Fruit fly (Drosophila melanogaster) whole organism, prepupa: ENCODE results near the gene alpha-PheRS.

Experiments used
- CG10669 ChIP-seq: fragments of 200-800 bp; sonication (Bioruptor generic); optimal IDR thresholded peaks from 3 replicates; lab custom pipeline; 2018; ENCODE audit warnings: missing biosample characterization, mild to moderate bottlenecking, missing genetic modification characterization, moderate library complexity
- CG11294 ChIP-seq: fragments of 200-800 bp; sonication (Bioruptor generic); IDR thresholded peaks from 2 replicates; pipeline ENCODE4 v1.3.6; 2022; ENCODE audit warnings: missing biosample characterization, missing genetic modification characterization
- CG11902 ChIP-seq: fragments of 200-800 bp; sonication (Bioruptor generic); optimal IDR thresholded peaks from 3 replicates; lab custom pipeline; 2016; ENCODE audit warnings: missing biosample characterization, missing genetic modification characterization
- CG15336 ChIP-seq: fragments of 200-800 bp; sonication (Bioruptor generic); IDR thresholded peaks from 2 replicates; pipeline ENCODE4 v1.3.6; 2022; ENCODE audit warnings: missing biosample characterization, missing genetic modification characterization
- CG1621 ChIP-seq: fragments of 200-800 bp; sonication (Bioruptor generic); optimal IDR thresholded peaks from 3 replicates; lab custom pipeline; 2018; ENCODE audit warnings: missing biosample characterization, mild to moderate bottlenecking, missing genetic modification characterization
- CG16779 ChIP-seq: fragments of 200-800 bp; sonication (Bioruptor generic); optimal IDR thresholded peaks from 3 replicates; lab custom pipeline; 2017; ENCODE audit warnings: missing biosample characterization, mild to moderate bottlenecking, missing genetic modification characterization
- CG3032 ChIP-seq: fragments of 200-800 bp; optimal IDR thresholded peaks from 2 replicates; lab custom pipeline; 2019; ENCODE audit warnings: missing biosample characterization, mild to moderate bottlenecking, missing genetic modification characterization, moderate library complexity
- CG31627 ChIP-seq: fragments of 200-800 bp; sonication (Bioruptor generic); optimal IDR thresholded peaks from 3 replicates; lab custom pipeline; 2016; ENCODE audit warnings: missing biosample characterization, missing genetic modification characterization
- CG32006 ChIP-seq: fragments of 200-800 bp; sonication (Bioruptor generic); optimal IDR thresholded peaks from 3 replicates; lab custom pipeline; 2017; ENCODE audit warnings: missing biosample characterization, mild to moderate bottlenecking, missing genetic modification characterization
- CG34406 ChIP-seq: fragments of 200-800 bp; sonication (Bioruptor generic); optimal IDR thresholded peaks from 3 replicates; lab custom pipeline; 2016; ENCODE audit warnings: missing biosample characterization, missing genetic modification characterization
- CG3919 ChIP-seq: fragments of 200-800 bp; sonication (Bioruptor generic); optimal IDR thresholded peaks from 3 replicates; lab custom pipeline; 2016; ENCODE audit warnings: missing biosample characterization, missing genetic modification characterization
- CG6163 ChIP-seq: fragments of 200-800 bp; sonication (Bioruptor generic); IDR thresholded peaks from 3 replicates; pipeline ENCODE4 v1.3.6; 2022; ENCODE audit warnings: missing biosample characterization, missing genetic modification characterization
- CG6276 ChIP-seq: fragments of 200-800 bp; sonication (Bioruptor generic); optimal IDR thresholded peaks from 2 replicates; lab custom pipeline; 2017; ENCODE audit warnings: missing biosample characterization, mild to moderate bottlenecking, missing genetic modification characterization
- CG6792 ChIP-seq: fragments of 200-800 bp; sonication (Bioruptor generic); optimal IDR thresholded peaks from 3 replicates; lab custom pipeline; 2016; ENCODE audit warnings: missing biosample characterization, missing genetic modification characterization
- CG6854 ChIP-seq: fragments of 200-800 bp; sonication (Bioruptor generic); optimal IDR thresholded peaks from 2 replicates; lab custom pipeline; 2017; ENCODE audit warnings: missing biosample characterization, mild to moderate bottlenecking, missing genetic modification characterization
- CG7368 ChIP-seq: fragments of 200-800 bp; sonication (Bioruptor generic); optimal IDR thresholded peaks from 3 replicates; lab custom pipeline; 2016; ENCODE audit warnings: missing biosample characterization, missing genetic modification characterization
- CG8119 ChIP-seq: fragments of 200-800 bp; sonication (Bioruptor generic); IDR thresholded peaks from 3 replicates; pipeline ENCODE4 v1.3.6; 2022; ENCODE audit warnings: missing biosample characterization, missing genetic modification characterization
- Eip78C ChIP-seq: fragments of 200-800 bp; sonication (Bioruptor generic); peaks from one replicate; lab custom pipeline; 2016; ENCODE audit warnings: missing biosample characterization, missing genetic modification characterization
- Eip93F ChIP-seq: fragments of 200-800 bp; sonication (Bioruptor generic); optimal IDR thresholded peaks from 2 replicates; lab custom pipeline; 2016; ENCODE audit warnings: missing biosample characterization, mild to moderate bottlenecking, missing genetic modification characterization
- Ets21C ChIP-seq: fragments of 200-800 bp; sonication (Bioruptor generic); optimal IDR thresholded peaks from 3 replicates; lab custom pipeline; 2016; ENCODE audit warnings: missing biosample characterization, missing genetic modification characterization
- Ets96B ChIP-seq: fragments of 200-800 bp; optimal IDR thresholded peaks from 2 replicates; lab custom pipeline; 2019; ENCODE audit warnings: missing biosample characterization, mild to moderate bottlenecking, missing genetic modification characterization, moderate library complexity
- Gug ChIP-seq: fragments of 200-800 bp; sonication (Bioruptor generic); IDR thresholded peaks from 2 replicates; pipeline ENCODE4 v1.3.6; 2022; ENCODE audit warnings: missing biosample characterization, missing genetic modification characterization
- Hr38 ChIP-seq: sonication (Bioruptor generic); optimal IDR thresholded peaks from 2 replicates; lab custom pipeline; 2016; ENCODE audit warnings: missing biosample characterization, missing genetic modification characterization
- Lpt ChIP-seq: fragments of 200-800 bp; sonication (Bioruptor generic); optimal IDR thresholded peaks from 3 replicates; lab custom pipeline; 2016; ENCODE audit warnings: missing biosample characterization, missing genetic modification characterization
- Met ChIP-seq: fragments of 200-800 bp; sonication (Bioruptor generic); optimal IDR thresholded peaks from 3 replicates; lab custom pipeline; 2016; ENCODE audit warnings: missing biosample characterization, missing genetic modification characterization
- OdsH ChIP-seq: fragments of 200-800 bp; sonication (Bioruptor generic); optimal IDR thresholded peaks from 3 replicates; lab custom pipeline; 2016; ENCODE audit warnings: missing biosample characterization, missing genetic modification characterization
- Smox ChIP-seq: fragments of 200-800 bp; sonication (Bioruptor generic); optimal IDR thresholded peaks from 3 replicates; lab custom pipeline; 2016; ENCODE audit warnings: missing biosample characterization, missing genetic modification characterization
- Sox102F ChIP-seq: fragments of 200-800 bp; sonication (Bioruptor generic); optimal IDR thresholded peaks from 2 replicates; lab custom pipeline; 2016; ENCODE audit warnings: missing biosample characterization, mild to moderate bottlenecking, missing genetic modification characterization
- Sox14 ChIP-seq: fragments of 200-800 bp; sonication (Bioruptor generic); optimal IDR thresholded peaks from 3 replicates; lab custom pipeline; 2016; ENCODE audit warnings: missing biosample characterization, missing genetic modification characterization
- acj6 ChIP-seq: fragments of 200-800 bp; sonication (Bioruptor generic); optimal IDR thresholded peaks from 3 replicates; lab custom pipeline; 2016; ENCODE audit warnings: missing biosample characterization, missing genetic modification characterization
- dac ChIP-seq: fragments of 200-800 bp; sonication (Bioruptor generic); optimal IDR thresholded peaks from 2 replicates; lab custom pipeline; 2017; ENCODE audit warnings: missing biosample characterization, mild to moderate bottlenecking, missing genetic modification characterization
- dsx ChIP-seq: fragments of 200-800 bp; optimal IDR thresholded peaks from 3 replicates; lab custom pipeline; 2019; ENCODE audit warnings: missing biosample characterization, mild to moderate bottlenecking, missing genetic modification characterization, moderate library complexity; ENCODE audit not compliant: poor library complexity, severe bottlenecking
- eg ChIP-seq: fragments of 200-800 bp; sonication (Bioruptor generic); IDR thresholded peaks from 3 replicates; pipeline ENCODE4 v1.3.6; 2022; ENCODE audit warnings: missing biosample characterization, missing genetic modification characterization
- esn ChIP-seq: fragments of 200-800 bp; sonication (Bioruptor generic); optimal IDR thresholded peaks from 2 replicates; lab custom pipeline; 2016; ENCODE audit warnings: missing biosample characterization, mild to moderate bottlenecking, missing genetic modification characterization, moderate library complexity
- fd85E ChIP-seq: fragments of 200-800 bp; sonication (Bioruptor generic); optimal IDR thresholded peaks from 3 replicates; lab custom pipeline; 2016; ENCODE audit warnings: missing biosample characterization, missing genetic modification characterization
- lz ChIP-seq: fragments of 200-800 bp; sonication (Bioruptor generic); optimal IDR thresholded peaks from 3 replicates; lab custom pipeline; 2016; ENCODE audit warnings: missing biosample characterization, missing genetic modification characterization
- net ChIP-seq: fragments of 200-800 bp; sonication (Bioruptor generic); optimal IDR thresholded peaks from 3 replicates; lab custom pipeline; 2016; ENCODE audit warnings: missing biosample characterization, missing genetic modification characterization
- pdm3 ChIP-seq: fragments of 200-800 bp; sonication (Bioruptor generic); optimal IDR thresholded peaks from 3 replicates; lab custom pipeline; 2016; ENCODE audit warnings: missing biosample characterization, missing genetic modification characterization
- salr ChIP-seq, 2 experiments: fragments of 200-800 bp; sonication (Bioruptor generic); optimal IDR thresholded peaks; 3 replicates each; lab custom pipeline; 2016 to 2018; ENCODE audit warnings: missing biosample characterization in 2 of 2, missing genetic modification characterization in 2 of 2, mild to moderate bottlenecking in 1 of 2
- spab ChIP-seq: fragments of 200-800 bp; sonication (Bioruptor generic); optimal IDR thresholded peaks from 2 replicates; lab custom pipeline; 2017; ENCODE audit warnings: missing biosample characterization, mild to moderate bottlenecking, missing genetic modification characterization, missing genetic modification reagents
- ss ChIP-seq, 2 experiments: fragments of 200-800 bp; sonication (Bioruptor generic); optimal IDR thresholded peaks; 2 replicates in 1 of 2; 3 replicates in 1 of 2; lab custom pipeline; 2017 to 2018; ENCODE audit warnings: mild to moderate bottlenecking in 2 of 2, missing biosample characterization in 2 of 2, missing genetic modification characterization in 2 of 2, moderate library complexity in 1 of 2
- svp ChIP-seq: fragments of 200-800 bp; sonication (Bioruptor generic); peaks from one replicate; lab custom pipeline; 2016; ENCODE audit warnings: missing biosample characterization, missing genetic modification characterization
- topi ChIP-seq: fragments of 200-800 bp; sonication (Bioruptor generic); optimal IDR thresholded peaks from 3 replicates; lab custom pipeline; 2016; ENCODE audit warnings: missing biosample characterization, missing genetic modification characterization
- vri ChIP-seq: fragments of 200-800 bp; sonication (Bioruptor generic); optimal IDR thresholded peaks from 3 replicates; lab custom pipeline; 2016; ENCODE audit warnings: missing biosample characterization, mild to moderate bottlenecking, missing genetic modification characterization

The alpha-PheRS gene

dm6 chrX:8101479-8102198 is 43.8 kb downstream of the alpha-PheRS start, which contains the start of gene CG2258 (continued):
- no peak for TF ChIP-seq Eip93F (GFP tag; lab: Kevin White, UChicago)
- peak; percentile 90 for TF ChIP-seq CG10669
- TF ChIP-seq acj6 (GFP tag; lab: Kevin White, UChicago), result peak; percentile 92
- TF ChIP-seq esn, result peak; percentile 80
- TF ChIP-seq ss (GFP tag; optimal IDR thresholded peaks at IDR 0.05; lab: Kevin White, UChicago), result peak; percentile 86 to 93
- peak; percentile 95 for TF ChIP-seq CG6163 (GFP tag; lab: Robert Waterston, UW)
- peak; percentile 57 for TF ChIP-seq CG16779 (tag; lab: Kevin White, UChicago)
- TF ChIP-seq CG3032 (tag; lab: Kevin White, UChicago), result peak; percentile 87
- peak; percentile 97 for TF ChIP-seq CG8119 (GFP tag; lab: Robert Waterston, UW)

dm6 chrX:8100826-8101079 is 44.6 kb downstream of the alpha-PheRS start:
- TF ChIP-seq dac (GFP tag; lab: Kevin White, UChicago) (no peak), Sox102F (no peak), CG3032 (tag; lab: Kevin White, UChicago) (no peak)
- TF ChIP-seq, all 60 proteins: peak for 0

dm6 chrX:8100026-8100825 is 45.2 kb downstream of the alpha-PheRS start:
- TF ChIP-seq lz (GFP tag; lab: Kevin White, UChicago), result peak; percentile 73
- TF ChIP-seq CG7368 (GFP tag; lab: Kevin White, UChicago), result peak; percentile 70
- TF ChIP-seq spab (GFP tag; lab: Kevin White, UChicago), result peak; percentile 68
- peak; percentile 29 for TF ChIP-seq Ets21C
- TF ChIP-seq net, result peak; percentile 79
- TF ChIP-seq dsx (GFP tag; lab: Kevin White, UChicago), result peak; percentile 79
- TF ChIP-seq esn, result peak; percentile 83
- peak; percentile 73 for TF ChIP-seq Sox14 (GFP tag; lab: Kevin White, UChicago)
- TF ChIP-seq CG11294 (GFP tag; lab: Robert Waterston, UW), result peak; percentile 78
- TF ChIP-seq CG1621 (tag; lab: Kevin White, UChicago), result peak; percentile 70
- peak; percentile 81 for TF ChIP-seq CG3032 (tag; lab: Kevin White, UChicago)
- peak; percentile 13 for TF ChIP-seq CG11902
- peak; percentile 84 for TF ChIP-seq Gug (GFP tag; lab: Robert Waterston, UW)
- peak; percentile 79 for TF ChIP-seq pdm3 (GFP tag; lab: Kevin White, UChicago)
- peak; percentile 60 for TF ChIP-seq CG16779 (tag; lab: Kevin White, UChicago)
- peak; percentile 77 for TF ChIP-seq Met (GFP tag; lab: Kevin White, UChicago)
- peak; percentile 93 for TF ChIP-seq CG15336 (GFP tag; lab: Robert Waterston, UW)
- peak; percentile 78 for TF ChIP-seq CG6276 (GFP tag; lab: Kevin White, UChicago)
- TF ChIP-seq vri, result peak; percentile 61
- peak; percentile 83 for TF ChIP-seq CG3919 (GFP tag; lab: Kevin White, UChicago)
- peak; percentile 80 for TF ChIP-seq acj6 (GFP tag; lab: Kevin White, UChicago)
- TF ChIP-seq CG6854 (GFP tag; lab: Kevin White, UChicago), result peak; percentile 45
- TF ChIP-seq CG34406 (GFP tag; lab: Kevin White, UChicago), result peak; percentile 77
- TF ChIP-seq CG8119 (GFP tag; lab: Robert Waterston, UW), result peak; percentile 90
- TF ChIP-seq svp (GFP tag; lab: Kevin White, UChicago), result peak; percentile 88
- TF ChIP-seq Smox, result peak; percentile 91
- TF ChIP-seq salr (GFP tag; optimal IDR thresholded peaks at IDR 0.05; lab: Kevin White, UChicago), result peak; percentile 52 to 76
- peak; percentile 41 for TF ChIP-seq Eip93F (GFP tag; lab: Kevin White, UChicago)
- peak; percentile 77 for TF ChIP-seq CG6792 (GFP tag; lab: Kevin White, UChicago)
- TF ChIP-seq Hr38 (GFP tag; lab: Kevin White, UChicago), result no peak
- TF ChIP-seq eg (GFP tag; lab: Robert Waterston, UW), result peak; percentile 89
- TF ChIP-seq topi (GFP tag; lab: Kevin White, UChicago), result peak; percentile 73
- peak; percentile 93 for TF ChIP-seq Eip78C
- TF ChIP-seq CG32006 (GFP tag; lab: Kevin White, UChicago), result peak; percentile 87
- TF ChIP-seq Ets96B (tag; lab: Kevin White, UChicago), result peak; percentile 81
- peak; percentile 63 for TF ChIP-seq CG31627 (GFP tag; lab: Kevin White, UChicago)
- TF ChIP-seq Lpt (GFP tag; lab: Kevin White, UChicago), result peak; percentile 66
- peak; percentile 77 for TF ChIP-seq OdsH (GFP tag; lab: Kevin White, UChicago)
- peak; percentile 71 for TF ChIP-seq CG10669
- peak; percentile 2 for TF ChIP-seq fd85E (GFP tag; lab: Kevin White, UChicago)
